Fruit fly (Drosophila melanogaster) whole organism, embryonic: ENCODE measurements around the gene Snx6.

Source experiments
- Asciz ChIP-seq: fragments of 200-800 bp; sonication (Bioruptor generic); optimal IDR thresholded peaks from 2 replicates; lab custom pipeline; 2017; ENCODE audit warnings: missing biosample characterization, mild to moderate bottlenecking, missing genetic modification characterization, missing genetic modification reagents
- BEAF-32 ChIP-seq: fragments of 200-800 bp; sonication (Bioruptor generic); optimal IDR thresholded peaks from 3 replicates; lab custom pipeline; 2017; ENCODE audit warnings: missing biosample characterization, missing genetic modification characterization, mild to moderate bottlenecking, moderate library complexity, missing genetic modification reagents
- CG10543 ChIP-seq: fragments of 200-800 bp; sonication (Bioruptor generic); optimal IDR thresholded peaks from 3 replicates; lab custom pipeline; 2017; ENCODE audit warnings: missing biosample characterization, mild to moderate bottlenecking, missing genetic modification characterization, moderate library complexity
- CG12299 ChIP-seq: fragments of 200-800 bp; sonication (Bioruptor generic); optimal IDR thresholded peaks from 2 replicates; lab custom pipeline; 2018; ENCODE audit warnings: missing biosample characterization, mild to moderate bottlenecking, missing genetic modification characterization
- CG12769 ChIP-seq: fragments of 200-800 bp; sonication (Bioruptor generic); optimal IDR thresholded peaks from 2 replicates; lab custom pipeline; 2019; ENCODE audit warnings: missing biosample characterization, mild to moderate bottlenecking, missing genetic modification characterization, moderate library complexity
- CG14667 ChIP-seq: fragments of 200-800 bp; sonication (Bioruptor generic); IDR thresholded peaks from 2 replicates; pipeline ENCODE4 v1.3.6; 2022; ENCODE audit warnings: missing biosample characterization, missing genetic modification characterization
- CG14710 ChIP-seq: fragments of 200-800 bp; sonication (Bioruptor generic); optimal IDR thresholded peaks from 3 replicates; lab custom pipeline; 2019; ENCODE audit warnings: missing biosample characterization, mild to moderate bottlenecking, missing genetic modification characterization, moderate library complexity
- CG15073 ChIP-seq: fragments of 200-800 bp; sonication (Bioruptor generic); optimal IDR thresholded peaks from 2 replicates; lab custom pipeline; 2016; ENCODE audit warnings: missing biosample characterization, missing genetic modification characterization
- CG15696 ChIP-seq: fragments of 200-800 bp; sonication (Bioruptor generic); optimal IDR thresholded peaks from 2 replicates; lab custom pipeline; 2019; ENCODE audit warnings: missing biosample characterization, mild to moderate bottlenecking, missing genetic modification characterization, moderate library complexity
- CG1603 ChIP-seq: fragments of 200-800 bp; sonication (Bioruptor generic); optimal IDR thresholded peaks from 2 replicates; lab custom pipeline; 2019; ENCODE audit warnings: missing biosample characterization, mild to moderate bottlenecking, missing genetic modification characterization, moderate library complexity
- CG17612 ChIP-seq: fragments of 200-800 bp; sonication (Bioruptor generic); IDR thresholded peaks from 2 replicates; pipeline ENCODE4 v1.3.6; 2022; ENCODE audit warnings: missing biosample characterization, missing genetic modification characterization
- CG17912 ChIP-seq: fragments of 200-800 bp; sonication (Bioruptor generic); optimal IDR thresholded peaks from 2 replicates; lab custom pipeline; 2018; ENCODE audit warnings: missing biosample characterization, mild to moderate bottlenecking, missing genetic modification characterization
- CG2202 ChIP-seq: fragments of 200-800 bp; sonication (Bioruptor generic); optimal IDR thresholded peaks from 2 replicates; lab custom pipeline; 2018; ENCODE audit warnings: missing biosample characterization, mild to moderate bottlenecking, missing genetic modification characterization
- CG7357 ChIP-seq: fragments of 200-800 bp; sonication (Bioruptor generic); IDR thresholded peaks from 3 replicates; pipeline ENCODE4 v1.3.6; 2022; ENCODE audit warnings: missing biosample characterization, missing genetic modification characterization
- CG7987 ChIP-seq: fragments of 200-800 bp; sonication (Bioruptor generic); optimal IDR thresholded peaks from 2 replicates; lab custom pipeline; 2018; ENCODE audit warnings: missing biosample characterization, mild to moderate bottlenecking, missing genetic modification characterization, moderate library complexity
- CG9609 ChIP-seq: fragments of 200-800 bp; sonication (Bioruptor generic); optimal IDR thresholded peaks from 3 replicates; lab custom pipeline; 2016; ENCODE audit warnings: missing biosample characterization, missing genetic modification characterization
- D ChIP-seq, 2 experiments: fragments of 200-800 bp in 1 of 2; fragments of >200 bp in 1 of 2; sonication (Bioruptor generic) in 1 of 2; optimal IDR thresholded peaks; 2 replicates in 1 of 2; 3 replicates in 1 of 2; lab custom pipeline; 2017; ENCODE audit warnings: mild to moderate bottlenecking in 1 of 2, missing biosample characterization in 1 of 2, missing genetic modification characterization in 1 of 2, missing genetic modification reagents in 1 of 2
- Dek ChIP-seq: fragments of 200-800 bp; sonication (Bioruptor generic); optimal IDR thresholded peaks from 3 replicates; lab custom pipeline; 2019; ENCODE audit warnings: missing biosample characterization, mild to moderate bottlenecking, missing genetic modification characterization, moderate library complexity
- Dfd ChIP-seq, 2 experiments: fragments of >200 bp; optimal IDR thresholded peaks; 2 replicates each; lab custom pipeline; 2017; ENCODE audit warnings: missing biosample characterization in 2 of 2, missing genetic modification characterization in 2 of 2
- Hey ChIP-seq: fragments of 200-800 bp; sonication (Bioruptor generic); optimal IDR thresholded peaks from 3 replicates; lab custom pipeline; 2018; ENCODE audit warnings: missing biosample characterization, mild to moderate bottlenecking, missing genetic modification characterization
- Hmr ChIP-seq: fragments of 200-800 bp; sonication (Bioruptor generic); optimal IDR thresholded peaks from 3 replicates; lab custom pipeline; 2017; ENCODE audit warnings: mild to moderate bottlenecking, missing biosample characterization, missing genetic modification reagents, missing genetic modification characterization
- NK7.1 ChIP-seq: fragments of 200-800 bp; sonication (Bioruptor generic); optimal IDR thresholded peaks from 3 replicates; lab custom pipeline; 2016; ENCODE audit warnings: missing biosample characterization, missing genetic modification characterization
- Nf-YA ChIP-seq: fragments of 200-800 bp; sonication (Bioruptor generic); IDR thresholded peaks from 2 replicates; pipeline ENCODE4 v1.3.6; 2022; ENCODE audit warnings: missing biosample characterization, missing genetic modification characterization
- Rx ChIP-seq: fragments of 200-800 bp; sonication (Bioruptor generic); IDR thresholded peaks from 2 replicates; pipeline ENCODE4 v1.3.6; 2022; ENCODE audit warnings: missing biosample characterization, missing genetic modification characterization
- Six4 ChIP-seq: fragments of 200-800 bp; sonication (Bioruptor generic); optimal IDR thresholded peaks from 2 replicates; lab custom pipeline; 2016; ENCODE audit warnings: missing biosample characterization, missing genetic modification characterization
- Sry-δ ChIP-seq: fragments of 200-800 bp; sonication (Bioruptor generic); optimal IDR thresholded peaks from 2 replicates; lab custom pipeline; 2016; ENCODE audit warnings: missing biosample characterization, missing genetic modification characterization
- Ssrp ChIP-seq: fragments of 200-800 bp; sonication (Bioruptor generic); optimal IDR thresholded peaks from 2 replicates; lab custom pipeline; 2018; ENCODE audit warnings: missing biosample characterization, mild to moderate bottlenecking, missing genetic modification characterization, moderate library complexity
- abd-A ChIP-seq: fragments of 200-800 bp; sonication (Bioruptor generic); optimal IDR thresholded peaks from 3 replicates; lab custom pipeline; 2019; ENCODE audit warnings: missing biosample characterization, mild to moderate bottlenecking, missing genetic modification characterization, moderate library complexity
- caup ChIP-seq: fragments of 200-800 bp; sonication (Bioruptor generic); optimal IDR thresholded peaks from 3 replicates; lab custom pipeline; 2017; ENCODE audit warnings: missing biosample characterization, mild to moderate bottlenecking, missing genetic modification characterization, moderate library complexity; ENCODE audit not compliant: severe bottlenecking
- en ChIP-seq: fragments of 200-800 bp; sonication (Bioruptor generic); optimal IDR thresholded peaks from 2 replicates; lab custom pipeline; 2016; ENCODE audit warnings: missing biosample characterization, missing genetic modification characterization
- esg ChIP-seq: fragments of 200-800 bp; sonication (Bioruptor generic); conservative IDR thresholded peaks from 2 replicates; pipeline ENCODE4 v1.3.6; 2022; ENCODE audit warnings: missing biosample characterization, missing genetic modification characterization
- ham ChIP-seq: fragments of 200-800 bp; sonication (Bioruptor generic); IDR thresholded peaks from 2 replicates; pipeline ENCODE4 v1.3.6; 2022; ENCODE audit warnings: missing biosample characterization, missing genetic modification characterization
- ind ChIP-seq: fragments of 200-800 bp; sonication (Bioruptor generic); optimal IDR thresholded peaks from 3 replicates; lab custom pipeline; 2016; ENCODE audit warnings: missing biosample characterization, missing genetic modification characterization
- jing ChIP-seq: fragments of 200-800 bp; sonication (Bioruptor generic); optimal IDR thresholded peaks from 2 replicates; lab custom pipeline; 2018; ENCODE audit warnings: missing biosample characterization, mild to moderate bottlenecking, missing genetic modification characterization
- kay ChIP-seq: fragments of 200-800 bp; sonication (Bioruptor generic); optimal IDR thresholded peaks from 2 replicates; lab custom pipeline; 2016; ENCODE audit warnings: missing biosample characterization, missing genetic modification characterization
- klu ChIP-seq: fragments of 200-800 bp; sonication (Bioruptor generic); IDR thresholded peaks from 2 replicates; pipeline ENCODE4 v1.3.6; 2022; ENCODE audit warnings: missing biosample characterization, missing genetic modification characterization
- pfk ChIP-seq: fragments of 200-800 bp; sonication (Bioruptor generic); optimal IDR thresholded peaks from 2 replicates; lab custom pipeline; 2018; ENCODE audit warnings: missing biosample characterization, mild to moderate bottlenecking, missing genetic modification characterization, moderate library complexity
- phol ChIP-seq: fragments of 200-800 bp; sonication (Bioruptor generic); optimal IDR thresholded peaks from 3 replicates; lab custom pipeline; 2018; ENCODE audit warnings: missing biosample characterization, mild to moderate bottlenecking, missing genetic modification characterization, moderate library complexity
- pnt ChIP-seq: fragments of 200-800 bp; sonication (Bioruptor generic); optimal IDR thresholded peaks from 3 replicates; lab custom pipeline; 2016; ENCODE audit warnings: missing biosample characterization, missing genetic modification characterization
- salm ChIP-seq: fragments of 200-800 bp; sonication (Bioruptor generic); optimal IDR thresholded peaks from 2 replicates; lab custom pipeline; 2018; ENCODE audit warnings: missing biosample characterization, mild to moderate bottlenecking, missing genetic modification characterization
- slp2 ChIP-seq: fragments of 200-800 bp; sonication (Bioruptor generic); optimal IDR thresholded peaks from 2 replicates; lab custom pipeline; 2016; ENCODE audit warnings: missing biosample characterization, missing genetic modification characterization
- sna ChIP-seq: fragments of 200-800 bp; sonication (Bioruptor generic); IDR thresholded peaks from 2 replicates; pipeline ENCODE4 v1.3.6; 2022; ENCODE audit warnings: missing biosample characterization, missing genetic modification characterization; ENCODE audit not compliant: partially characterized antibody
- sug ChIP-seq: fragments of 200-800 bp; optimal IDR thresholded peaks from 2 replicates; lab custom pipeline; 2019; ENCODE audit warnings: missing biosample characterization, mild to moderate bottlenecking, missing genetic modification characterization, moderate library complexity
- tap ChIP-seq: fragments of 200-800 bp; optimal IDR thresholded peaks from 3 replicates; lab custom pipeline; 2019; ENCODE audit warnings: missing biosample characterization, mild to moderate bottlenecking, missing genetic modification characterization, moderate library complexity
- tgo ChIP-seq: fragments of 200-800 bp; sonication (Bioruptor generic); IDR thresholded peaks from 3 replicates; pipeline ENCODE4 v1.3.6; 2022; ENCODE audit warnings: missing biosample characterization, missing genetic modification characterization
- vfl ChIP-seq: fragments of 200-800 bp; sonication (Bioruptor generic); optimal IDR thresholded peaks from 2 replicates; lab custom pipeline; 2016; ENCODE audit warnings: missing biosample characterization, missing genetic modification characterization
- vnd ChIP-seq: fragments of 200-800 bp; sonication (Bioruptor generic); IDR thresholded peaks from 3 replicates; pipeline ENCODE4 v1.3.6; 2022; ENCODE audit warnings: missing biosample characterization, missing genetic modification characterization; ENCODE audit not compliant: partially characterized antibody
- vvl ChIP-seq: fragments of 200-800 bp; sonication (Bioruptor generic); IDR thresholded peaks from 2 replicates; pipeline ENCODE4 v1.3.6; 2022; ENCODE audit warnings: missing biosample characterization, missing genetic modification characterization
- zen ChIP-seq: fragments of 200-800 bp; sonication (Bioruptor generic); optimal IDR thresholded peaks from 3 replicates; lab custom pipeline; 2018; ENCODE audit warnings: missing biosample characterization, mild to moderate bottlenecking, missing genetic modification characterization, moderate library complexity
- zfh2 ChIP-seq: fragments of 200-800 bp; sonication (Bioruptor generic); optimal IDR thresholded peaks from 2 replicates; lab custom pipeline; 2016; ENCODE audit warnings: missing biosample characterization, missing genetic modification characterization

Snx6 gene

dm6 chr2L:8211070-8211469 lies 9.5 kb downstream of the Snx6 start, which contains the start of gene Ssb-c31a (continued):
- TF ChIP-seq CG17912 (GFP tag; lab: Kevin White, UChicago) (no peak), ham (GFP tag; lab: Robert Waterston, UW) (no peak), tap (no peak), CG7357 (no peak), Sry-δ (peak; percentile 84), NK7.1 (GFP tag; lab: Kevin White, UChicago) (no peak), pnt (GFP tag; lab: Kevin White, UChicago) (no peak), phol (peak; percentile 73), CG10543 (GFP tag; lab: Kevin White, UChicago) (peak; percentile 51), ind (GFP tag; lab: Kevin White, UChicago) (peak; percentile 58), CG15073 (no peak), sug (tag; lab: Kevin White, UChicago) (peak; percentile 71), CG14667 (GFP tag; lab: Robert Waterston, UW) (no peak), slp2 (GFP tag; lab: Kevin White, UChicago) (peak; percentile 25), tgo (GFP tag; lab: Robert Waterston, UW) (peak; percentile 47; the same call in 1 of the 3 replicates), caup (GFP tag; lab: Kevin White, UChicago) (peak; percentile 47), CG12299 (tag; lab: Kevin White, UChicago) (peak; percentile 60), abd-A (no peak), CG2202 (tag; lab: Kevin White, UChicago) (no peak), Ssrp (tag; lab: Kevin White, UChicago) (peak; percentile 15), CG9609 (GFP tag; lab: Kevin White, UChicago) (peak; percentile 4), jing (GFP tag; lab: Kevin White, UChicago) (no peak), en (GFP tag; lab: Kevin White, UChicago) (no peak), zfh2 (GFP tag; lab: Kevin White, UChicago) (peak; percentile 68), klu (GFP tag; lab: Robert Waterston, UW) (no peak; the same call in 1 of the 2 replicates), vfl (GFP tag; lab: Kevin White, UChicago) (peak; percentile 70), CG15696 (tag; lab: Kevin White, UChicago) (peak; percentile 27), Rx (GFP tag; lab: Robert Waterston, UW) (no peak), CG1603 (tag; lab: Kevin White, UChicago) (peak; percentile 56), Asciz (GFP tag; lab: Kevin White, UChicago) (no peak), esg (no peak), CG12769 (tag; lab: Kevin White, UChicago) (peak; percentile 41), Six4 (GFP tag; lab: Kevin White, UChicago) (peak; percentile 14), zen (tag; lab: Kevin White, UChicago) (peak; percentile 44), Nf-YA (GFP tag; lab: Robert Waterston, UW) (no peak), Dek (no peak), vvl (GFP tag; lab: Robert Waterston, UW) (no peak; the same call in 1 of the 2 replicates), Dfd (GFP tag; optimal IDR thresholded peaks at IDR 0.05; lab: Kevin White, UChicago) (no peak), CG14710 (tag; lab: Kevin White, UChicago) (peak; percentile 71), pfk (GFP tag; lab: Kevin White, UChicago) (no peak), Hey (no peak), Hmr (GFP tag; lab: Kevin White, UChicago) (peak; percentile 65), D (optimal IDR thresholded peaks at IDR 0.05; lab: Kevin White, UChicago) (no peak), D (GFP tag; optimal IDR thresholded peaks at IDR 0.05; lab: Kevin White, UChicago) (no peak), CG7987 (no peak), kay (GFP tag; lab: Kevin White, UChicago) (no peak), vnd (GFP tag; lab: Robert Waterston, UW) (peak; percentile 70), salm (tag; lab: Kevin White, UChicago) (no peak), sna (GFP tag; lab: Robert Waterston, UW) (peak; percentile 63; the same call in 1 of the 2 replicates), CG17612 (GFP tag; lab: Robert Waterston, UW) (no peak), BEAF-32 (GFP tag; lab: Kevin White, UChicago) (peak; percentile 85)
